Fruit fly (Drosophila melanogaster) whole organism, embryonic: ENCODE data around the gene IntS10.

Source experiments
- Atf3 ChIP-seq: fragments of 200-800 bp; sonication (Bioruptor generic); optimal IDR thresholded peaks from 3 replicates; lab custom pipeline; 2016; ENCODE audit warnings: missing biosample characterization, missing genetic modification characterization
- BEAF-32 ChIP-seq: fragments of 200-800 bp; sonication (Bioruptor generic); optimal IDR thresholded peaks from 3 replicates; lab custom pipeline; 2017; ENCODE audit warnings: missing biosample characterization, missing genetic modification characterization, mild to moderate bottlenecking, moderate library complexity, missing genetic modification reagents
- Bdp1 ChIP-seq: fragments of 200-800 bp; sonication (Bioruptor generic); optimal IDR thresholded peaks from 3 replicates; lab custom pipeline; 2016; ENCODE audit warnings: missing biosample characterization, missing genetic modification characterization
- Bgb ChIP-seq: fragments of 200-800 bp; sonication (Bioruptor generic); IDR thresholded peaks from 2 replicates; pipeline ENCODE4 v1.3.6; 2022; ENCODE audit warnings: missing biosample characterization, missing genetic modification characterization; ENCODE audit not compliant: partially characterized antibody
- CG11093 ChIP-seq: fragments of 200-800 bp; sonication (Bioruptor generic); IDR thresholded peaks from 3 replicates; pipeline ENCODE4 v1.3.6; 2022; ENCODE audit warnings: missing biosample characterization, missing genetic modification characterization
- CG12659 ChIP-seq: fragments of 200-800 bp; sonication (Bioruptor generic); optimal IDR thresholded peaks from 3 replicates; lab custom pipeline; 2017; ENCODE audit warnings: mild to moderate bottlenecking, missing biosample characterization, missing genetic modification reagents, missing genetic modification characterization
- CG13424 ChIP-seq: fragments of 200-800 bp; sonication (Bioruptor generic); optimal IDR thresholded peaks from 2 replicates; lab custom pipeline; 2019; ENCODE audit warnings: missing biosample characterization, mild to moderate bottlenecking, missing genetic modification characterization, moderate library complexity
- CG13894 ChIP-seq: fragments of 200-800 bp; sonication (Bioruptor generic); optimal IDR thresholded peaks from 3 replicates; lab custom pipeline; 2018; ENCODE audit warnings: missing biosample characterization, mild to moderate bottlenecking, missing genetic modification characterization, moderate library complexity
- CG14014 ChIP-seq: fragments of 200-800 bp; sonication (Bioruptor generic); IDR thresholded peaks from 2 replicates; pipeline ENCODE4 v1.3.6; 2022; ENCODE audit warnings: missing biosample characterization, missing genetic modification characterization
- CG15073 ChIP-seq: fragments of 200-800 bp; sonication (Bioruptor generic); optimal IDR thresholded peaks from 2 replicates; lab custom pipeline; 2016; ENCODE audit warnings: missing biosample characterization, missing genetic modification characterization
- CG15269 ChIP-seq: fragments of 200-800 bp; sonication (Bioruptor generic); optimal IDR thresholded peaks from 2 replicates; lab custom pipeline; 2018; ENCODE audit warnings: missing biosample characterization, mild to moderate bottlenecking, missing genetic modification characterization, moderate library complexity
- CG17186 ChIP-seq: fragments of 200-800 bp; sonication (Bioruptor generic); optimal IDR thresholded peaks from 3 replicates; lab custom pipeline; 2017; ENCODE audit warnings: missing biosample characterization, missing genetic modification reagents, missing genetic modification characterization
- CG17361 ChIP-seq: fragments of 200-800 bp; sonication (Bioruptor generic); IDR thresholded peaks from 3 replicates; pipeline ENCODE4 v1.3.6; 2022; ENCODE audit warnings: missing biosample characterization, missing genetic modification characterization
- CG17829 ChIP-seq: fragments of 200-800 bp; optimal IDR thresholded peaks from 2 replicates; lab custom pipeline; 2019; ENCODE audit warnings: missing biosample characterization, mild to moderate bottlenecking, missing genetic modification characterization, moderate library complexity
- CG34376 ChIP-seq: fragments of 200-800 bp; sonication (Bioruptor generic); optimal IDR thresholded peaks from 2 replicates; lab custom pipeline; 2018; ENCODE audit warnings: missing biosample characterization, mild to moderate bottlenecking, missing genetic modification characterization
- CG7963 ChIP-seq: fragments of 200-800 bp; sonication (Bioruptor generic); IDR thresholded peaks from 3 replicates; pipeline ENCODE4 v1.3.6; 2022; ENCODE audit warnings: missing biosample characterization, missing genetic modification characterization; ENCODE audit not compliant: partially characterized antibody
- CG8290 ChIP-seq, 3 experiments: fragments of 200-800 bp; sonication (Bioruptor generic); optimal IDR thresholded peaks; 2 replicates each; lab custom pipeline; 2016 to 2019; ENCODE audit warnings: missing biosample characterization in 3 of 3, missing genetic modification characterization in 3 of 3, mild to moderate bottlenecking in 2 of 3, moderate library complexity in 1 of 3
- CG8388 ChIP-seq: fragments of 200-800 bp; sonication (Bioruptor generic); optimal IDR thresholded peaks from 2 replicates; lab custom pipeline; 2019; ENCODE audit warnings: missing biosample characterization, mild to moderate bottlenecking, missing genetic modification characterization, moderate library complexity
- CG8478 ChIP-seq: fragments of >200 bp; optimal IDR thresholded peaks from 2 replicates; lab custom pipeline; 2018
- CG9932 ChIP-seq: fragments of 200-800 bp; sonication (Bioruptor generic); IDR thresholded peaks from 2 replicates; pipeline ENCODE4 v1.3.6; 2022; ENCODE audit warnings: missing biosample characterization, missing genetic modification characterization
- CHES-1-like ChIP-seq: fragments of 200-800 bp; sonication (Bioruptor generic); optimal IDR thresholded peaks from 2 replicates; lab custom pipeline; 2016; ENCODE audit warnings: missing biosample characterization, missing genetic modification characterization
- Camta ChIP-seq: fragments of 200-800 bp; sonication (Bioruptor generic); optimal IDR thresholded peaks from 2 replicates; lab custom pipeline; 2016; ENCODE audit warnings: missing biosample characterization, missing genetic modification characterization
- D19A ChIP-seq: fragments of 200-800 bp; optimal IDR thresholded peaks from 3 replicates; lab custom pipeline; 2019; ENCODE audit warnings: missing biosample characterization, mild to moderate bottlenecking, missing genetic modification characterization, moderate library complexity
- Dll ChIP-seq: fragments of 200-800 bp; sonication (Bioruptor generic); IDR thresholded peaks from 4 replicates; pipeline ENCODE4 v1.3.6; 2022; ENCODE audit warnings: missing biosample characterization, missing genetic modification characterization; ENCODE audit not compliant: partially characterized antibody
- Dp ChIP-seq: fragments of 200-800 bp; sonication (Bioruptor generic); optimal IDR thresholded peaks from 2 replicates; lab custom pipeline; 2018; ENCODE audit warnings: missing biosample characterization, mild to moderate bottlenecking, missing genetic modification characterization, moderate library complexity
- Fer3 ChIP-seq: fragments of 200-800 bp; sonication (Bioruptor generic); optimal IDR thresholded peaks from 2 replicates; lab custom pipeline; 2018; ENCODE audit warnings: missing biosample characterization, mild to moderate bottlenecking, missing genetic modification characterization, moderate library complexity
- Hr3 ChIP-seq: fragments of 200-800 bp; sonication (Bioruptor generic); optimal IDR thresholded peaks from 3 replicates; lab custom pipeline; 2016; ENCODE audit warnings: missing biosample characterization, missing genetic modification characterization
- Kr ChIP-seq: fragments of 200-800 bp; sonication (Bioruptor generic); optimal IDR thresholded peaks from 2 replicates; lab custom pipeline; 2017; ENCODE audit warnings: missing biosample characterization, mild to moderate bottlenecking, missing genetic modification characterization
- NfI ChIP-seq: fragments of 200-800 bp; sonication (Bioruptor generic); optimal IDR thresholded peaks from 3 replicates; lab custom pipeline; 2018; ENCODE audit warnings: missing biosample characterization, mild to moderate bottlenecking, missing genetic modification characterization, moderate library complexity
- Opbp ChIP-seq: fragments of 200-800 bp; sonication (Bioruptor generic); IDR thresholded peaks from 3 replicates; pipeline ENCODE4 v1.3.6; 2022; ENCODE audit warnings: missing biosample characterization, missing genetic modification characterization; ENCODE audit not compliant: partially characterized antibody
- Pdp1 ChIP-seq, 2 experiments: fragments of 200-800 bp; sonication (Bioruptor generic); optimal IDR thresholded peaks; 3 replicates each; lab custom pipeline; 2016; ENCODE audit warnings: missing biosample characterization in 2 of 2, missing genetic modification characterization in 2 of 2, mild to moderate bottlenecking in 1 of 2, moderate library complexity in 1 of 2
- YL-1 ChIP-seq: fragments of 200-800 bp; sonication (Bioruptor generic); optimal IDR thresholded peaks from 3 replicates; lab custom pipeline; 2017; ENCODE audit warnings: missing biosample characterization, mild to moderate bottlenecking, missing genetic modification characterization
- bbx ChIP-seq: fragments of 200-800 bp; sonication (Bioruptor generic); IDR thresholded peaks from 2 replicates; pipeline ENCODE4 v1.3.6; 2022; ENCODE audit warnings: missing biosample characterization, missing genetic modification characterization; ENCODE audit not compliant: partially characterized antibody
- crp ChIP-seq, 2 experiments: fragments of 200-800 bp; sonication (Bioruptor generic); optimal IDR thresholded peaks; 2 replicates in 1 of 2; 3 replicates in 1 of 2; lab custom pipeline; 2017; ENCODE audit warnings: missing biosample characterization in 2 of 2, missing genetic modification characterization in 2 of 2, mild to moderate bottlenecking in 1 of 2, moderate library complexity in 1 of 2
- dm ChIP-seq: fragments of 200-800 bp; sonication (Bioruptor generic); optimal IDR thresholded peaks from 3 replicates; lab custom pipeline; 2016; ENCODE audit warnings: missing biosample characterization, missing genetic modification characterization
- emc ChIP-seq: fragments of 200-800 bp; sonication (Bioruptor generic); optimal IDR thresholded peaks from 2 replicates; lab custom pipeline; 2016; ENCODE audit warnings: missing biosample characterization, missing genetic modification characterization
- fd3F ChIP-seq: fragments of 200-800 bp; sonication (Bioruptor generic); optimal IDR thresholded peaks from 2 replicates; lab custom pipeline; 2018; ENCODE audit warnings: missing biosample characterization, mild to moderate bottlenecking, missing genetic modification characterization, moderate library complexity
- gfzf ChIP-seq: fragments of 200-800 bp; sonication (Bioruptor generic); optimal IDR thresholded peaks from 2 replicates; lab custom pipeline; 2016; ENCODE audit warnings: missing biosample characterization, mild to moderate bottlenecking, missing genetic modification characterization, moderate library complexity
- grau ChIP-seq: fragments of 200-800 bp; optimal IDR thresholded peaks from 3 replicates; lab custom pipeline; 2019; ENCODE audit warnings: missing biosample characterization, mild to moderate bottlenecking, missing genetic modification characterization, moderate library complexity
- grn ChIP-seq: fragments of 200-800 bp; sonication (Bioruptor generic); optimal IDR thresholded peaks from 3 replicates; lab custom pipeline; 2017; ENCODE audit warnings: missing biosample characterization, missing genetic modification characterization
- hth ChIP-seq: fragments of >200 bp; optimal IDR thresholded peaks from 2 replicates; lab custom pipeline; 2017; ENCODE audit warnings: inconsistent platforms
- mld ChIP-seq: fragments of 200-800 bp; sonication (Bioruptor generic); IDR thresholded peaks from 3 replicates; pipeline ENCODE4 v1.3.6; 2022; ENCODE audit warnings: missing biosample characterization, missing genetic modification characterization; ENCODE audit not compliant: partially characterized antibody
- sna ChIP-seq: fragments of 200-800 bp; sonication (Bioruptor generic); IDR thresholded peaks from 2 replicates; pipeline ENCODE4 v1.3.6; 2022; ENCODE audit warnings: missing biosample characterization, missing genetic modification characterization; ENCODE audit not compliant: partially characterized antibody
- tna ChIP-seq: fragments of 200-800 bp; sonication (Bioruptor generic); IDR thresholded peaks from 2 replicates; pipeline ENCODE4 v1.3.6; 2022; ENCODE audit warnings: missing biosample characterization, missing genetic modification characterization; ENCODE audit not compliant: partially characterized antibody
- trem ChIP-seq: fragments of 200-800 bp; optimal IDR thresholded peaks from 3 replicates; lab custom pipeline; 2019; ENCODE audit warnings: missing biosample characterization, mild to moderate bottlenecking, missing genetic modification characterization, moderate library complexity
- yki ChIP-seq: fragments of >200 bp; optimal IDR thresholded peaks from 3 replicates; lab custom pipeline; 2018
- zen2 ChIP-seq: fragments of 200-800 bp; sonication (Bioruptor generic); IDR thresholded peaks from 3 replicates; pipeline ENCODE4 v1.3.6; 2022; ENCODE audit warnings: missing biosample characterization, missing genetic modification characterization; ENCODE audit not compliant: partially characterized antibody

IntS10 gene

DNA sequence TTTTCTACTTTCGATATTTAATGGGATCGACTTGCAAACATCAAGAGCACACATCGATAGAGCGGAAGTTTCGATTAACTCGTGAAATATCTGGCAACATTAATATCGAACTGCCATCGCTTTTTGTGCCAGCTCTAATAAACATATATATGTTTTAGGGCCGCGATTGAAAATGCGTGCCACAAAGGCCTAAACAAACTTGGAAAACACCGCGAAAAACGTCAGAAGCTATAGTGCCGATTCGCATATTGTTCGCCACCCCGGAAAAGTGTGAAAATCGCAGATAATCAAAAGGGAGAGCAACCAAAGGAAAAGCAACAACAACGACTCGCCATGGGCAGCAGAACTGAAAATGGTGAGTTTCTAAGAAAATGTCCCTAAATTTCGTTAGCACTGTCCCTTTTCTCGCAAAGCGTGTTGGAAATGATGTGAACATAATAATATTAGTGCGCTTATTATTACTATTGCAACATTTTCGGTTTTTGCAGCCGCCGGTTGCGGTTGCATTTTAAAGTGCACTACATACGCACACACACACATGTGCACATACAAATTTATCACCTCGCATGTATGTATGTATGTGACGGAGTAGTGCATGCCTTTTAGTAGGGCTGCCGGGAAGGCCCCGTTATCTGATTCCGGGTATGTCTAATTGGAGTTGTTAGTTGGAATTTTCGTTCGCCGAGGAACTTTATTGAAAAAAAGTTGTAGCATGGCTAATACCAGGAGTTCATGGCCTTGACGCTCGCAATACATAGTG, 12.2 kb downstream of the IntS10 start, which contains the start of gene enc (continued):
- TF ChIP-seq gfzf (GFP tag; lab: Kevin White, UChicago) (peak; percentile 17), Dp (GFP tag; lab: Kevin White, UChicago) (peak; percentile 54), CG13424 (tag; lab: Kevin White, UChicago) (peak; percentile 9), D19A (peak; percentile 36), Bdp1 (GFP tag; lab: Kevin White, UChicago) (no peak), emc (no peak), sna (GFP tag; lab: Robert Waterston, UW) (peak; percentile 93), zen2 (GFP tag; lab: Robert Waterston, UW) (peak; percentile 96), Kr (no peak), yki (lab: Kevin White, UChicago) (no peak), Opbp (peak; percentile 97), bbx (GFP tag; lab: Robert Waterston, UW) (peak; percentile 98), CG15269 (tag; lab: Kevin White, UChicago) (no peak), CG34376 (no peak), hth (lab: Kevin White, UChicago) (no peak), CG13894 (tag; lab: Kevin White, UChicago) (no peak), Fer3 (peak; percentile 6), Pdp1 (GFP tag; optimal IDR thresholded peaks at IDR 0.05; lab: Kevin White, UChicago) (peak in 1 of 2 experiments; percentile 40), Hr3 (no peak), CG17361 (GFP tag; lab: Robert Waterston, UW) (peak; percentile 40; the same call in 1 of the 3 replicates), YL-1 (GFP tag; lab: Kevin White, UChicago) (peak; percentile 83), CG17829 (tag; lab: Kevin White, UChicago) (no peak), Bgb (GFP tag; lab: Robert Waterston, UW) (peak; percentile 98), CG8290 (GFP tag; optimal IDR thresholded peaks at IDR 0.05; lab: Kevin White, UChicago) (no peak), CG8290 (tag; optimal IDR thresholded peaks at IDR 0.05; lab: Kevin White, UChicago) (peak in 1 of 2 experiments; percentile 39), CHES-1-like (GFP tag; lab: Kevin White, UChicago) (peak; percentile 2), Camta (GFP tag; lab: Kevin White, UChicago) (no peak), CG8388 (GFP tag; lab: Kevin White, UChicago) (no peak), fd3F (GFP tag; lab: Kevin White, UChicago) (no peak), CG14014 (GFP tag; lab: Robert Waterston, UW) (peak; percentile 18; the same call in 1 of the 2 replicates), Atf3 (GFP tag; lab: Kevin White, UChicago) (no peak), CG8478 (lab: Kevin White, UChicago) (no peak), CG12659 (GFP tag; lab: Kevin White, UChicago) (peak; percentile 81), CG17186 (GFP tag; lab: Kevin White, UChicago) (peak; percentile 45), CG9932 (GFP tag; lab: Robert Waterston, UW) (peak; percentile 50; the same call in 1 of the 2 replicates), grn (GFP tag; lab: Kevin White, UChicago) (peak; percentile 52), grau (tag; lab: Kevin White, UChicago) (peak; percentile 10), CG7963 (GFP tag; lab: Robert Waterston, UW) (peak; percentile 96), tna (GFP tag; lab: Robert Waterston, UW) (peak; percentile 95), NfI (GFP tag; lab: Kevin White, UChicago) (peak; percentile 5), CG15073 (GFP tag; lab: Kevin White, UChicago) (no peak), trem (tag; lab: Kevin White, UChicago) (peak; percentile 71), BEAF-32 (GFP tag; lab: Kevin White, UChicago) (peak; percentile 94), Dll (GFP tag; lab: Robert Waterston, UW) (peak; percentile 91), dm (GFP tag; lab: Kevin White, UChicago) (peak; percentile 9), crp (GFP tag; optimal IDR thresholded peaks at IDR 0.05; lab: Kevin White, UChicago) (peak in 1 of 2 experiments; percentile 24), CG11093 (GFP tag; lab: Robert Waterston, UW) (no peak), mld (GFP tag; lab: Robert Waterston, UW) (peak; percentile 90)
